Fruit fly (Drosophila melanogaster) whole organism, embryonic: Measurements from ENCODE around the gene CG14731.

Experiments used
- Awh ChIP-seq: fragments of 200-800 bp; sonication (Bioruptor generic); IDR thresholded peaks from 2 replicates; pipeline ENCODE4, ENCODE4 v1.3.6; 2022; ENCODE audit warnings: missing biosample characterization, missing genetic modification characterization
- C15 ChIP-seq: fragments of 200-800 bp; sonication (Bioruptor generic); IDR thresholded peaks from 3 replicates; pipeline ENCODE4 v1.3.6; 2022; ENCODE audit warnings: missing biosample characterization, missing genetic modification characterization
- CG10147 ChIP-seq: fragments of 200-800 bp; sonication (Bioruptor generic); optimal IDR thresholded peaks from 2 replicates; lab custom pipeline; 2019; ENCODE audit warnings: missing biosample characterization, mild to moderate bottlenecking, missing genetic modification characterization, moderate library complexity
- CG10274 ChIP-seq: fragments of 200-800 bp; sonication (Bioruptor generic); optimal IDR thresholded peaks from 3 replicates; lab custom pipeline; 2017; ENCODE audit warnings: missing biosample characterization, mild to moderate bottlenecking, missing genetic modification characterization
- CG10979 ChIP-seq: fragments of 200-800 bp; sonication (Bioruptor generic); optimal IDR thresholded peaks from 2 replicates; lab custom pipeline; 2018; ENCODE audit warnings: missing biosample characterization, mild to moderate bottlenecking, missing genetic modification characterization, moderate library complexity
- CG12236 ChIP-seq: fragments of 200-800 bp; sonication (Bioruptor generic); optimal IDR thresholded peaks from 2 replicates; lab custom pipeline; 2016; ENCODE audit warnings: missing biosample characterization, missing genetic modification characterization
- CG12299 ChIP-seq: fragments of 200-800 bp; sonication (Bioruptor generic); optimal IDR thresholded peaks from 2 replicates; lab custom pipeline; 2018; ENCODE audit warnings: missing biosample characterization, mild to moderate bottlenecking, missing genetic modification characterization
- CG12769 ChIP-seq: fragments of 200-800 bp; sonication (Bioruptor generic); optimal IDR thresholded peaks from 2 replicates; lab custom pipeline; 2019; ENCODE audit warnings: missing biosample characterization, mild to moderate bottlenecking, missing genetic modification characterization, moderate library complexity
- CG14860 ChIP-seq: fragments of 200-800 bp; sonication (Bioruptor generic); IDR thresholded peaks from 3 replicates; pipeline ENCODE4 v1.3.6; 2022; ENCODE audit warnings: missing biosample characterization, missing genetic modification characterization; ENCODE audit not compliant: partially characterized antibody
- CG15514 ChIP-seq: fragments of 200-800 bp; sonication (Bioruptor generic); optimal IDR thresholded peaks from 3 replicates; lab custom pipeline; 2017; ENCODE audit warnings: missing biosample characterization, missing genetic modification characterization, mild to moderate bottlenecking, moderate library complexity, missing genetic modification reagents
- CG15601 ChIP-seq: fragments of 200-800 bp; sonication (Bioruptor generic); optimal IDR thresholded peaks from 3 replicates; lab custom pipeline; 2019; ENCODE audit warnings: missing biosample characterization, mild to moderate bottlenecking, missing genetic modification characterization, moderate library complexity
- CG1647 ChIP-seq: fragments of 200-800 bp; sonication (Bioruptor generic); optimal IDR thresholded peaks from 3 replicates; lab custom pipeline; 2016; ENCODE audit warnings: missing biosample characterization, missing genetic modification characterization
- CG16779 ChIP-seq: fragments of 200-800 bp; sonication (Bioruptor generic); IDR thresholded peaks from 2 replicates; pipeline ENCODE4 v1.3.6; 2022; ENCODE audit warnings: missing biosample characterization, missing genetic modification characterization
- CG2889 ChIP-seq: fragments of 200-800 bp; sonication (Bioruptor generic); IDR thresholded peaks from 3 replicates; pipeline ENCODE4 v1.3.6; 2022; ENCODE audit warnings: missing biosample characterization, missing genetic modification characterization
- CG3407 ChIP-seq: fragments of 200-800 bp; sonication (Bioruptor generic); optimal IDR thresholded peaks from 2 replicates; lab custom pipeline; 2018; ENCODE audit warnings: missing biosample characterization, mild to moderate bottlenecking, missing genetic modification characterization
- CG42726 ChIP-seq: fragments of 200-800 bp; sonication (Bioruptor generic); IDR thresholded peaks from 2 replicates; pipeline ENCODE4 v1.3.6; 2022; ENCODE audit warnings: missing biosample characterization, missing genetic modification characterization; ENCODE audit not compliant: partially characterized antibody
- CG4617 ChIP-seq: fragments of 200-800 bp; sonication (Bioruptor generic); optimal IDR thresholded peaks from 3 replicates; lab custom pipeline; 2016; ENCODE audit warnings: missing biosample characterization, missing genetic modification characterization, borderline replicate concordance
- CG4854 ChIP-seq: fragments of 200-800 bp; sonication (Bioruptor generic); optimal IDR thresholded peaks from 2 replicates; lab custom pipeline; 2016; ENCODE audit warnings: missing biosample characterization, missing genetic modification characterization, inconsistent platforms
- CG7928 ChIP-seq: fragments of 200-800 bp; sonication (Bioruptor generic); optimal IDR thresholded peaks from 2 replicates; lab custom pipeline; 2017; ENCODE audit warnings: missing biosample characterization, mild to moderate bottlenecking, missing genetic modification characterization
- CG8281 ChIP-seq: fragments of 200-800 bp; sonication (Bioruptor generic); optimal IDR thresholded peaks from 2 replicates; lab custom pipeline; 2018; ENCODE audit warnings: missing biosample characterization, mild to moderate bottlenecking, missing genetic modification characterization, moderate library complexity
- CkIIα-i1 ChIP-seq: fragments of 200-800 bp; sonication (Bioruptor generic); IDR thresholded peaks from 2 replicates; pipeline ENCODE4 v1.3.6; 2022; ENCODE audit warnings: missing biosample characterization, missing genetic modification characterization
- Dad ChIP-seq: fragments of 200-800 bp; sonication (Bioruptor generic); optimal IDR thresholded peaks from 3 replicates; lab custom pipeline; 2016; ENCODE audit warnings: missing biosample characterization, missing genetic modification characterization
- Dp ChIP-seq: fragments of 200-800 bp; sonication (Bioruptor generic); optimal IDR thresholded peaks from 2 replicates; lab custom pipeline; 2018; ENCODE audit warnings: missing biosample characterization, mild to moderate bottlenecking, missing genetic modification characterization, moderate library complexity
- E2f2 ChIP-seq: fragments of 200-800 bp; sonication (Bioruptor generic); IDR thresholded peaks from 2 replicates; pipeline ENCODE4 v1.3.6; 2022; ENCODE audit warnings: missing biosample characterization, missing genetic modification characterization
- HHEX ChIP-seq: fragments of 200-800 bp; sonication (Bioruptor generic); optimal IDR thresholded peaks from 3 replicates; lab custom pipeline; 2017; ENCODE audit warnings: missing biosample characterization, mild to moderate bottlenecking, missing genetic modification characterization, missing genetic modification reagents
- HLH54F ChIP-seq: fragments of 200-800 bp; sonication (Bioruptor generic); optimal IDR thresholded peaks from 3 replicates; lab custom pipeline; 2016; ENCODE audit warnings: missing biosample characterization, missing genetic modification characterization
- Jarid2 ChIP-seq: fragments of 200-800 bp; sonication (Bioruptor generic); optimal IDR thresholded peaks from 3 replicates; lab custom pipeline; 2017; ENCODE audit warnings: mild to moderate bottlenecking, missing biosample characterization, missing genetic modification reagents, missing genetic modification characterization
- Lim3 ChIP-seq: fragments of 200-800 bp; sonication (Bioruptor generic); IDR thresholded peaks from 2 replicates; pipeline ENCODE4 v1.3.6; 2022; ENCODE audit warnings: missing biosample characterization, missing genetic modification characterization
- Oaz ChIP-seq: fragments of 200-800 bp; sonication (Bioruptor generic); IDR thresholded peaks from 2 replicates; pipeline ENCODE4 v1.3.6; 2022; ENCODE audit warnings: missing biosample characterization, missing genetic modification characterization
- Tbp ChIP-seq: fragments of >200 bp; optimal IDR thresholded peaks from 2 replicates; lab custom pipeline; 2018; ENCODE audit warnings: missing biosample characterization, missing genetic modification characterization
- ara ChIP-seq: fragments of 200-800 bp; sonication (Bioruptor generic); IDR thresholded peaks from 2 replicates; pipeline ENCODE4 v1.3.6; 2022; ENCODE audit warnings: missing biosample characterization, missing genetic modification characterization
- corto ChIP-seq: fragments of 200-800 bp; sonication (Bioruptor generic); optimal IDR thresholded peaks from 2 replicates; lab custom pipeline; 2016; ENCODE audit warnings: missing biosample characterization, mild to moderate bottlenecking, missing genetic modification characterization, moderate library complexity
- dmrt99B ChIP-seq: fragments of 200-800 bp; sonication (Bioruptor generic); optimal IDR thresholded peaks from 2 replicates; lab custom pipeline; 2018; ENCODE audit warnings: missing biosample characterization, mild to moderate bottlenecking, missing genetic modification characterization, moderate library complexity
- esg ChIP-seq: fragments of 200-800 bp; sonication (Bioruptor generic); conservative IDR thresholded peaks from 2 replicates; pipeline ENCODE4 v1.3.6; 2022; ENCODE audit warnings: missing biosample characterization, missing genetic modification characterization
- her ChIP-seq: fragments of 200-800 bp; sonication (Bioruptor generic); optimal IDR thresholded peaks from 2 replicates; lab custom pipeline; 2016; ENCODE audit warnings: missing biosample characterization, missing genetic modification characterization
- lilli ChIP-seq: fragments of 200-800 bp; sonication (Bioruptor generic); optimal IDR thresholded peaks from 3 replicates; lab custom pipeline; 2016; ENCODE audit warnings: missing biosample characterization, missing genetic modification characterization
- nom ChIP-seq: fragments of 200-800 bp; sonication (Bioruptor generic); optimal IDR thresholded peaks from 2 replicates; lab custom pipeline; 2017; ENCODE audit warnings: missing biosample characterization, missing genetic modification characterization, mild to moderate bottlenecking, moderate library complexity, missing genetic modification reagents
- oc ChIP-seq: fragments of 200-800 bp; sonication (Bioruptor generic); optimal IDR thresholded peaks from 2 replicates; lab custom pipeline; 2018; ENCODE audit warnings: missing biosample characterization, mild to moderate bottlenecking, missing genetic modification characterization, moderate library complexity
- pan ChIP-seq, 4 experiments: fragments of >200 bp in 3 of 4; fragments of 200-800 bp in 1 of 4; sonication (Bioruptor generic) in 1 of 4; optimal IDR thresholded peaks in 3 of 4; IDR thresholded peaks in 1 of 4; 2 replicates each; pipeline versions ENCODE4 v1.3.6 to Lab custom; 2017 to 2022; ENCODE audit warnings: missing biosample characterization in 2 of 4, missing genetic modification characterization in 2 of 4, mixed read lengths in 1 of 4
- pfk ChIP-seq: fragments of 200-800 bp; sonication (Bioruptor generic); optimal IDR thresholded peaks from 2 replicates; lab custom pipeline; 2018; ENCODE audit warnings: missing biosample characterization, mild to moderate bottlenecking, missing genetic modification characterization, moderate library complexity
- psq ChIP-seq: fragments of 200-800 bp; sonication (Bioruptor generic); optimal IDR thresholded peaks from 2 replicates; lab custom pipeline; 2017; ENCODE audit warnings: missing biosample characterization, missing genetic modification characterization
- sima ChIP-seq: fragments of 200-800 bp; sonication (Bioruptor generic); optimal IDR thresholded peaks from 2 replicates; lab custom pipeline; 2016; ENCODE audit warnings: missing biosample characterization, missing genetic modification characterization
- sna ChIP-seq: fragments of 200-800 bp; sonication (Bioruptor generic); IDR thresholded peaks from 2 replicates; pipeline ENCODE4 v1.3.6; 2022; ENCODE audit warnings: missing biosample characterization, missing genetic modification characterization; ENCODE audit not compliant: partially characterized antibody
- so ChIP-seq: fragments of 200-800 bp; sonication (Bioruptor generic); IDR thresholded peaks from 3 replicates; pipeline ENCODE4 v1.3.6; 2022; ENCODE audit warnings: missing biosample characterization, missing genetic modification characterization
- sr ChIP-seq: fragments of 200-800 bp; sonication (Bioruptor generic); IDR thresholded peaks from 3 replicates; pipeline ENCODE4 v1.3.6; 2022; ENCODE audit warnings: missing biosample characterization, missing genetic modification characterization
- stwl ChIP-seq: fragments of 200-800 bp; sonication (Bioruptor generic); optimal IDR thresholded peaks from 3 replicates; lab custom pipeline; 2018; ENCODE audit warnings: missing biosample characterization, mild to moderate bottlenecking, missing genetic modification characterization, moderate library complexity
- sug ChIP-seq: fragments of 200-800 bp; optimal IDR thresholded peaks from 2 replicates; lab custom pipeline; 2019; ENCODE audit warnings: missing biosample characterization, mild to moderate bottlenecking, missing genetic modification characterization, moderate library complexity
- tna ChIP-seq: fragments of 200-800 bp; sonication (Bioruptor generic); IDR thresholded peaks from 2 replicates; pipeline ENCODE4 v1.3.6; 2022; ENCODE audit warnings: missing biosample characterization, missing genetic modification characterization; ENCODE audit not compliant: partially characterized antibody
- vvl ChIP-seq: fragments of 200-800 bp; sonication (Bioruptor generic); IDR thresholded peaks from 2 replicates; pipeline ENCODE4 v1.3.6; 2022; ENCODE audit warnings: missing biosample characterization, missing genetic modification characterization
- zen ChIP-seq: fragments of 200-800 bp; sonication (Bioruptor generic); optimal IDR thresholded peaks from 3 replicates; lab custom pipeline; 2018; ENCODE audit warnings: missing biosample characterization, mild to moderate bottlenecking, missing genetic modification characterization, moderate library complexity

CG14731 gene

dm6 chr3R:11974631-11975030 is 43.6 kb downstream of the CG14731 start, which contains the start of gene Tango9 (continued):
- TF ChIP-seq CkIIα-i1 (GFP tag; lab: Robert Waterston, UW) (no peak), pan (optimal IDR thresholded peaks at IDR 0.05; lab: Kevin White, UChicago) (no peak), pan (GFP tag; optimal IDR thresholded peaks at IDR 0.05 in 1 of 2, IDR thresholded peaks at IDR 0.05 in 1 of 2) (no peak), CG10979 (no peak), CG1647 (GFP tag; lab: Kevin White, UChicago) (no peak), tna (GFP tag; lab: Robert Waterston, UW) (no peak), CG15514 (GFP tag; lab: Kevin White, UChicago) (peak; percentile 62), HHEX (GFP tag; lab: Kevin White, UChicago) (no peak), sr (GFP tag; lab: Robert Waterston, UW) (no peak), CG42726 (GFP tag; lab: Robert Waterston, UW) (no peak), sna (GFP tag; lab: Robert Waterston, UW) (no peak), oc (tag; lab: Kevin White, UChicago) (no peak), esg (GFP tag; lab: Robert Waterston, UW) (no peak), so (GFP tag; lab: Robert Waterston, UW) (no peak), E2f2 (GFP tag; lab: Robert Waterston, UW) (peak; percentile 93), C15 (GFP tag; lab: Robert Waterston, UW) (no peak), CG16779 (GFP tag; lab: Robert Waterston, UW) (no peak), Lim3 (GFP tag; lab: Robert Waterston, UW) (no peak), CG15601 (tag; lab: Kevin White, UChicago) (no peak), lilli (GFP tag; lab: Kevin White, UChicago) (no peak), Oaz (no peak), HLH54F (GFP tag; lab: Kevin White, UChicago) (no peak), CG8281 (tag; lab: Kevin White, UChicago) (no peak), zen (tag; lab: Kevin White, UChicago) (peak; percentile 10), Jarid2 (GFP tag; lab: Kevin White, UChicago) (no peak), stwl (tag; lab: Kevin White, UChicago) (peak; percentile 83), her (GFP tag; lab: Kevin White, UChicago) (peak; percentile 22), Awh (GFP tag; lab: Robert Waterston, UW) (no peak), dmrt99B (tag; lab: Kevin White, UChicago) (no peak), CG4617 (GFP tag; lab: Kevin White, UChicago) (peak; percentile 45), Dad (GFP tag; lab: Kevin White, UChicago) (no peak), CG4854 (GFP tag; lab: Kevin White, UChicago) (no peak), vvl (GFP tag; lab: Robert Waterston, UW) (0 out of 2 replicates have a peak, but pooled peaks have one; percentile 33), CG12299 (tag; lab: Kevin White, UChicago) (peak; percentile 19), psq (GFP tag; lab: Kevin White, UChicago) (no peak), CG3407 (no peak), CG12236 (GFP tag; lab: Kevin White, UChicago) (no peak), CG14860 (GFP tag; lab: Robert Waterston, UW) (no peak), CG10274 (GFP tag; lab: Kevin White, UChicago) (peak; percentile 60), CG2889 (GFP tag; lab: Robert Waterston, UW) (no peak), CG10147 (GFP tag; lab: Kevin White, UChicago) (no peak), Tbp (no peak), pfk (GFP tag; lab: Kevin White, UChicago) (no peak), corto (GFP tag; lab: Kevin White, UChicago) (no peak), ara (no peak), nom (peak; percentile 57), sima (GFP tag; lab: Kevin White, UChicago) (no peak), sug (tag; lab: Kevin White, UChicago) (peak; percentile 25), CG7928 (GFP tag; lab: Kevin White, UChicago) (no peak), Dp (peak; percentile 90), CG12769 (tag; lab: Kevin White, UChicago) (no peak)
